Worm (Caenorhabditis elegans): ENCODE results near the gene fbxa-102.
A peak's percentile ranks its signal among the peaks of the same experiment; 100 is the strongest.

DNA sequence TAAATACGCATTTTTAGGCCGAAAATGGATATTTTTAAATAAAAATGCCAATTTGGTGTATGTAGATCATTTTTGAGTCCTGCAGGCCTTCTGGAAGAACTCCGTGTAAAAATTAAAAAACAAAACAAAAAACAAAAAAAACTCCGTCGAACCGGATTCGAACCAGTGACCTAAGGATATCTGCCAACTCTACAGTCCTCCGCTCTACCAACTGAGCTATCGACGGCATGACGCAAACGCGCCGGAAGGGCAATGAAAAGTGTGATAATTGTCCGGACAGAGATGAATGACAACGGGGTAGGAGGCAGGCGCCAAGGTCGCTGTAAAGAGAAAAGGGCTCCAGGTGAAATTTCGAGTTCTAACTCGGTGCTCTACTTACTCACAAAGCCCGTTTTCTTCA, 48.7 kb upstream of the fbxa-102 start:
- TF ChIP-seq cog-1 (tag; optimal IDR thresholded peaks at IDR 0.05) (no peak), tab-1 (GFP tag; IDR thresholded peaks at IDR 0.05) (0 out of 2 replicates have a peak, but pooled peaks have one; percentile 65), ref-1 (GFP tag; conservative IDR thresholded peaks at IDR 0.05) (no peak), med-1 (GFP tag; optimal IDR thresholded peaks at IDR 0.05; ENCODE audit: insufficient read depth) (no peak), klf-2 (GFP tag; conservative IDR thresholded peaks at IDR 0.05) (peak; percentile 57), flt-1 (GFP tag; IDR thresholded peaks at IDR 0.05) (peak; percentile 59; the same call in 1 of the 2 replicates), T22C8.4 (GFP tag; IDR thresholded peaks at IDR 0.05) (no peak)
